Fruit fly (Drosophila melanogaster): Measurements from ENCODE around the gene dbe.

Gene dbe

dm6 chr2L:865851-866250, 3.8 kb downstream of the dbe start (continued):
- peak; percentile 93 for TF ChIP-seq CG16779 (tag; optimal IDR thresholded peaks at IDR 0.05)
- peak; percentile 97 for TF ChIP-seq vri (GFP tag; optimal IDR thresholded peaks at IDR 0.05)
- peak; percentile 97 for TF ChIP-seq CG34406 (GFP tag; optimal IDR thresholded peaks at IDR 0.05)
- TF ChIP-seq Met (GFP tag; optimal IDR thresholded peaks at IDR 0.05) = peak; percentile 98
- TF ChIP-seq Sox14 (GFP tag; optimal IDR thresholded peaks at IDR 0.05) = peak; percentile 97
- TF ChIP-seq Hr39 (GFP tag; optimal IDR thresholded peaks at IDR 0.05) = peak; percentile 97
- TF ChIP-seq Ets21C (GFP tag; optimal IDR thresholded peaks at IDR 0.05) = peak; percentile 94
- TF ChIP-seq CG6276 (GFP tag; optimal IDR thresholded peaks at IDR 0.05) = peak; percentile 95
- peak; percentile 93 for TF ChIP-seq CG10669 (GFP tag; optimal IDR thresholded peaks at IDR 0.05)
- TF ChIP-seq acj6 (GFP tag; optimal IDR thresholded peaks at IDR 0.05) = peak; percentile 98
- TF ChIP-seq Lpt (GFP tag; optimal IDR thresholded peaks at IDR 0.05) = peak; percentile 95
- peak; percentile 96 for TF ChIP-seq Sox102F (GFP tag; optimal IDR thresholded peaks at IDR 0.05)
- TF ChIP-seq dac (GFP tag; optimal IDR thresholded peaks at IDR 0.05) = peak; percentile 89
- peak; percentile 97 for TF ChIP-seq CG10631 (GFP tag; optimal IDR thresholded peaks at IDR 0.05)
- peak; percentile 92 for TF ChIP-seq CG6808 (GFP tag; optimal IDR thresholded peaks at IDR 0.05)
- peak; percentile 92 for TF ChIP-seq dsx (GFP tag; optimal IDR thresholded peaks at IDR 0.05; ENCODE audit: poor library complexity, severe bottlenecking)
- TF ChIP-seq net (GFP tag; optimal IDR thresholded peaks at IDR 0.05) = peak; percentile 98
- TF ChIP-seq Hr4 (GFP tag; optimal IDR thresholded peaks at IDR 0.05) = peak; percentile 98

dm6 chr2L:859897-860296, 9.8 kb downstream of the dbe start, which contains the start of gene CG13950:
TSS of gene CG13950 (plus strand) at chr2L:860197.
- TF ChIP-seq dsx (GFP tag; optimal IDR thresholded peaks at IDR 0.05; ENCODE audit: poor library complexity, severe bottlenecking) (no peak), dac (GFP tag; optimal IDR thresholded peaks at IDR 0.05) (no peak), OdsH (GFP tag; optimal IDR thresholded peaks at IDR 0.05) (no peak), CG11762 (GFP tag; optimal IDR thresholded peaks at IDR 0.05; ENCODE audit: insufficient read depth) (no peak), CG8319 (GFP tag; optimal IDR thresholded peaks at IDR 0.05) (no peak), Met (GFP tag; optimal IDR thresholded peaks at IDR 0.05) (no peak)

- TF ChIP-seq Smox (GFP tag; optimal IDR thresholded peaks at IDR 0.05) (no peak), topi (GFP tag; optimal IDR thresholded peaks at IDR 0.05) (no peak), CG6854 (GFP tag; optimal IDR thresholded peaks at IDR 0.05) (no peak), Hr38 (GFP tag; optimal IDR thresholded peaks at IDR 0.05) (no peak), dsx (GFP tag; optimal IDR thresholded peaks at IDR 0.05; ENCODE audit: poor library complexity, severe bottlenecking) (no peak), salr (GFP tag; optimal IDR thresholded peaks at IDR 0.05) (no peak), Ets96B (tag; optimal IDR thresholded peaks at IDR 0.05) (no peak), CG6808 (GFP tag; optimal IDR thresholded peaks at IDR 0.05) (no peak), CG31627 (GFP tag; optimal IDR thresholded peaks at IDR 0.05) (peak; percentile 43), CG6163 (GFP tag; IDR thresholded peaks at IDR 0.05) (no peak), net (GFP tag; optimal IDR thresholded peaks at IDR 0.05) (no peak), achi (GFP tag; optimal IDR thresholded peaks at IDR 0.05) (no peak), CG11294 (GFP tag; IDR thresholded peaks at IDR 0.05) (no peak), Eip93F (GFP tag; optimal IDR thresholded peaks at IDR 0.05) (no peak), Gug (GFP tag; IDR thresholded peaks at IDR 0.05) (no peak), CG9139 (GFP tag; optimal IDR thresholded peaks at IDR 0.05) (no peak), CG6792 (GFP tag; optimal IDR thresholded peaks at IDR 0.05) (peak; percentile 40), CG34406 (GFP tag; optimal IDR thresholded peaks at IDR 0.05) (no peak), Met (GFP tag; optimal IDR thresholded peaks at IDR 0.05) (peak; percentile 7), CG7368 (GFP tag; optimal IDR thresholded peaks at IDR 0.05) (peak; percentile 14), Blimp-1 (GFP tag; optimal IDR thresholded peaks at IDR 0.05) (no peak), Hr4 (GFP tag; optimal IDR thresholded peaks at IDR 0.05) (no peak), CG8632 (GFP tag; optimal IDR thresholded peaks at IDR 0.05) (no peak), fd85E (GFP tag; optimal IDR thresholded peaks at IDR 0.05) (no peak), fkh (GFP tag; optimal IDR thresholded peaks at IDR 0.05) (no peak), CG8119 (GFP tag; IDR thresholded peaks at IDR 0.05) (no peak), CG10631 (GFP tag; optimal IDR thresholded peaks at IDR 0.05) (peak; percentile 13), Eip75B (GFP tag; optimal IDR thresholded peaks at IDR 0.05) (peak; percentile 39), CG1621 (tag; optimal IDR thresholded peaks at IDR 0.05) (no peak), CG11902 (GFP tag; optimal IDR thresholded peaks at IDR 0.05) (no peak), CG8319 (GFP tag; optimal IDR thresholded peaks at IDR 0.05) (no peak), cyc (GFP tag; optimal IDR thresholded peaks at IDR 0.05) (no peak), acj6 (GFP tag; optimal IDR thresholded peaks at IDR 0.05) (no peak), Lpt (GFP tag; optimal IDR thresholded peaks at IDR 0.05) (no peak), dac (GFP tag; optimal IDR thresholded peaks at IDR 0.05) (no peak), fd59A (GFP tag; optimal IDR thresholded peaks at IDR 0.05) (no peak)
These were observed 11.7 kb downstream of the dbe start for dm6 chr2L:857897-858517.
